Worm (Caenorhabditis elegans): ENCODE data around the gene lys-10.

The lys-10 gene

ce11 chrIV:8360817-8361216, 28.2 kb downstream of the lys-10 start, which contains the start of gene sqv-1:
sqv-1 (plus strand) TSS chrIV:8361117.
- TF ChIP-seq nhr-77 (tag; optimal IDR thresholded peaks at IDR 0.05), result no peak
- no peak for TF ChIP-seq alr-1 (tag; optimal IDR thresholded peaks at IDR 0.05)
- no peak for TF ChIP-seq nhr-23 (tag; optimal IDR thresholded peaks at IDR 0.05)
- no peak for TF ChIP-seq lin-11 (tag; optimal IDR thresholded peaks at IDR 0.05)
- no peak for TF ChIP-seq zag-1 (tag; optimal IDR thresholded peaks at IDR 0.05)
- no peak for TF ChIP-seq lin-13 (GFP tag; optimal IDR thresholded peaks at IDR 0.05)
- no peak for TF ChIP-seq sem-4 (tag; optimal IDR thresholded peaks at IDR 0.05)
- TF ChIP-seq nhr-21 (tag; optimal IDR thresholded peaks at IDR 0.05), result no peak
- no peak for TF ChIP-seq Y55F3AM.14 (GFP tag; optimal IDR thresholded peaks at IDR 0.05)
- no peak for TF ChIP-seq fos-1 (tag; optimal IDR thresholded peaks at IDR 0.05)
- no peak for TF ChIP-seq gmeb-1 (tag; optimal IDR thresholded peaks at IDR 0.05)
- no peak for TF ChIP-seq elt-1 (tag; optimal IDR thresholded peaks at IDR 0.05)
- no peak for TF ChIP-seq ZK546.5 (tag; optimal IDR thresholded peaks at IDR 0.05)
- no peak for TF ChIP-seq ztf-11 (tag; optimal IDR thresholded peaks at IDR 0.05)
- TF ChIP-seq dmd-4 (tag; optimal IDR thresholded peaks at IDR 0.05), result no peak

ce11 chrIV:8363163-8363562, 30.5 kb downstream of the lys-10 start, which contains the start of gene D2096.12:
D2096.12 (plus strand) TSS chrIV:8363463.
- TF ChIP-seq aly-2 (tag; optimal IDR thresholded peaks at IDR 0.05), result no peak
- TF ChIP-seq zag-1 (tag; optimal IDR thresholded peaks at IDR 0.05), result no peak
- TF ChIP-seq F13H6.1 (tag; optimal IDR thresholded peaks at IDR 0.05), result no peak
- TF ChIP-seq ztf-1 (GFP tag; conservative IDR thresholded peaks at IDR 0.05), result no peak
- TF ChIP-seq unc-39 (tag; optimal IDR thresholded peaks at IDR 0.05), result no peak
- TF ChIP-seq peb-1 (tag; optimal IDR thresholded peaks at IDR 0.05), result no peak
- TF ChIP-seq blmp-1 (tag; optimal IDR thresholded peaks at IDR 0.05; ENCODE audit: insufficient read depth), result no peak
- TF ChIP-seq nhr-21 (tag; optimal IDR thresholded peaks at IDR 0.05), result no peak
- TF ChIP-seq ZK546.5 (tag; optimal IDR thresholded peaks at IDR 0.05), result no peak
- TF ChIP-seq nhr-12 (tag; optimal IDR thresholded peaks at IDR 0.05), result no peak
- TF ChIP-seq elt-1 (tag; optimal IDR thresholded peaks at IDR 0.05), result no peak
- no peak for TF ChIP-seq R02D3.7 (tag; optimal IDR thresholded peaks at IDR 0.05)

- TF ChIP-seq crh-2 (tag; optimal IDR thresholded peaks at IDR 0.05) (peak; percentile 47), fos-1 (tag; optimal IDR thresholded peaks at IDR 0.05) (peak; percentile 45), F13H6.1 (tag; optimal IDR thresholded peaks at IDR 0.05) (no peak)
Measured at ce11 chrIV:8366295-8366694, 33.7 kb downstream of the lys-10 start, which contains the start of gene aagr-1. aagr-1 (plus strand) TSS chrIV:8366521.

- TF ChIP-seq ztf-1 (GFP tag; conservative IDR thresholded peaks at IDR 0.05), result no peak
Measured at ce11 chrIV:8367887-8368286, 35.3 kb downstream of the lys-10 start.

- TF ChIP-seq ceh-82 (tag; optimal IDR thresholded peaks at IDR 0.05) (no peak), snpc-4 (tag; optimal IDR thresholded peaks at IDR 0.05) (no peak), nhr-21 (tag; optimal IDR thresholded peaks at IDR 0.05) (no peak), C34F6.9 (tag; optimal IDR thresholded peaks at IDR 0.05) (no peak), nhr-10 (tag; optimal IDR thresholded peaks at IDR 0.05) (no peak), mdl-1 (tag; optimal IDR thresholded peaks at IDR 0.05) (no peak), ZK546.5 (tag; optimal IDR thresholded peaks at IDR 0.05) (no peak), gmeb-1 (tag; optimal IDR thresholded peaks at IDR 0.05) (no peak)
Measured at ce11 chrIV:8369135-8369534, 36.5 kb downstream of the lys-10 start, which contains the start of gene D2096.6. D2096.6 (minus strand) TSS chrIV:8369235.

ce11 chrIV:8375381-8375780, 42.8 kb downstream of the lys-10 start:
- TF ChIP-seq unc-62 (GFP tag; optimal IDR thresholded peaks at IDR 0.05) (no peak), nhr-21 (tag; optimal IDR thresholded peaks at IDR 0.05) (peak; percentile 66), nhr-23 (tag; optimal IDR thresholded peaks at IDR 0.05) (no peak), egl-27 (tag; optimal IDR thresholded peaks at IDR 0.05) (peak; percentile 59), nhr-6 (tag; optimal IDR thresholded peaks at IDR 0.05) (peak; percentile 74), mab-5 (tag; optimal IDR thresholded peaks at IDR 0.05) (peak; percentile 32), ama-1 (optimal IDR thresholded peaks at IDR 0.05) (no peak), unc-39 (tag; optimal IDR thresholded peaks at IDR 0.05) (no peak), nhr-77 (tag; optimal IDR thresholded peaks at IDR 0.05) (no peak), lin-39 (tag; optimal IDR thresholded peaks at IDR 0.05) (no peak), peb-1 (tag; optimal IDR thresholded peaks at IDR 0.05) (no peak), Y55F3AM.14 (GFP tag; optimal IDR thresholded peaks at IDR 0.05) (peak; percentile 68), lin-13 (GFP tag; optimal IDR thresholded peaks at IDR 0.05) (peak; percentile 82), ztf-11 (tag; optimal IDR thresholded peaks at IDR 0.05) (no peak), C34F6.9 (tag; optimal IDR thresholded peaks at IDR 0.05) (peak; percentile 84), ztf-1 (GFP tag; conservative IDR thresholded peaks at IDR 0.05) (no peak), skn-1 (tag; optimal IDR thresholded peaks at IDR 0.05) (no peak), dmd-4 (tag; optimal IDR thresholded peaks at IDR 0.05) (no peak), elt-3 (tag; optimal IDR thresholded peaks at IDR 0.05) (no peak), nhr-10 (tag; optimal IDR thresholded peaks at IDR 0.05) (no peak), ceh-82 (tag; optimal IDR thresholded peaks at IDR 0.05) (no peak), elt-1 (tag; optimal IDR thresholded peaks at IDR 0.05) (no peak), crh-2 (tag; optimal IDR thresholded peaks at IDR 0.05) (peak; percentile 85), blmp-1 (tag; optimal IDR thresholded peaks at IDR 0.05; ENCODE audit: insufficient read depth) (no peak), nhr-129 (tag; optimal IDR thresholded peaks at IDR 0.05) (peak; percentile 96), fos-1 (tag; optimal IDR thresholded peaks at IDR 0.05) (peak; percentile 72), sma-3 (GFP tag; optimal IDR thresholded peaks at IDR 0.05) (peak; percentile 81), lin-11 (tag; optimal IDR thresholded peaks at IDR 0.05) (peak; percentile 44), R02D3.7 (tag; optimal IDR thresholded peaks at IDR 0.05) (peak; percentile 15), ZK546.5 (tag; optimal IDR thresholded peaks at IDR 0.05) (no peak), snpc-4 (tag; optimal IDR thresholded peaks at IDR 0.05) (peak; percentile 71), F13H6.1 (tag; optimal IDR thresholded peaks at IDR 0.05) (peak; percentile 74), nhr-237 (tag; optimal IDR thresholded peaks at IDR 0.05) (no peak)

All from whole organism, L2 larva.